Worm (Caenorhabditis elegans): Measurements from ENCODE around the gene Y73F8A.20.

Gene Y73F8A.20

ce11 chrIV:15378160-15378559 lies at the start of gene Y73F8A.20:
TSS of gene Y73F8A.20 (plus strand) at chrIV:15378460.
- TF ChIP-seq ztf-29 (GFP tag; IDR thresholded peaks at IDR 0.05) (no peak), med-1 (GFP tag; optimal IDR thresholded peaks at IDR 0.05; ENCODE audit: insufficient read depth) (no peak), T22C8.4 (GFP tag; IDR thresholded peaks at IDR 0.05) (no peak), tab-1 (GFP tag; IDR thresholded peaks at IDR 0.05) (no peak), cog-1 (tag; optimal IDR thresholded peaks at IDR 0.05) (no peak), klf-2 (GFP tag; conservative IDR thresholded peaks at IDR 0.05) (no peak), ztf-23 (GFP tag; IDR thresholded peaks at IDR 0.05) (no peak), flt-1 (GFP tag; IDR thresholded peaks at IDR 0.05) (no peak), ref-1 (GFP tag; conservative IDR thresholded peaks at IDR 0.05) (no peak)

DNA sequence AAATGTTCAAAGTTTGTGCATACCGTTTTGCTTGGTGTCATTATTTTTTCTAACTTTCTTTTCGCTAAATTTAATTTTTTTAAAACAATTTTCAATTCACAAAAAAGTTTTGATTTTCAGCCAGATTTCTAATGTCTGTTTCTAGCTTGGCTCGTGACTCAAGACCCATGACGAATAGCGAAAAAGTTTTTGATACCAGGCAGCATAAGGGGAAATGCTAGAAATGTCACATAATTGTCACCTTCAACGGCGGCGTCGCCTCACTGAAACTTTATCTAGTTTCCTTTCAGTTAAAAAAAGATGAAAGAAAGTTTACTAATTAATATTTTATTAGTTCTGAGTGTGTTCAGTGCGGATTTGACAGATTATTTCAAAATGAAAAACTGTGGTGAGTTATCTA lies 41.5 kb upstream of the Y73F8A.20 start, which contains the start of gene irld-59:
irld-59 (plus strand) TSS at position 301 of the 400 bp plus-strand sequence.
- TF ChIP-seq klf-2 (GFP tag; conservative IDR thresholded peaks at IDR 0.05) (no peak), flt-1 (GFP tag; IDR thresholded peaks at IDR 0.05) (no peak), med-1 (GFP tag; optimal IDR thresholded peaks at IDR 0.05; ENCODE audit: insufficient read depth) (no peak), ztf-29 (GFP tag; IDR thresholded peaks at IDR 0.05) (no peak), cog-1 (tag; optimal IDR thresholded peaks at IDR 0.05) (no peak), tab-1 (GFP tag; IDR thresholded peaks at IDR 0.05) (no peak), T22C8.4 (GFP tag; IDR thresholded peaks at IDR 0.05) (no peak), ref-1 (GFP tag; conservative IDR thresholded peaks at IDR 0.05) (no peak), ztf-23 (GFP tag; IDR thresholded peaks at IDR 0.05) (no peak)

DNA sequence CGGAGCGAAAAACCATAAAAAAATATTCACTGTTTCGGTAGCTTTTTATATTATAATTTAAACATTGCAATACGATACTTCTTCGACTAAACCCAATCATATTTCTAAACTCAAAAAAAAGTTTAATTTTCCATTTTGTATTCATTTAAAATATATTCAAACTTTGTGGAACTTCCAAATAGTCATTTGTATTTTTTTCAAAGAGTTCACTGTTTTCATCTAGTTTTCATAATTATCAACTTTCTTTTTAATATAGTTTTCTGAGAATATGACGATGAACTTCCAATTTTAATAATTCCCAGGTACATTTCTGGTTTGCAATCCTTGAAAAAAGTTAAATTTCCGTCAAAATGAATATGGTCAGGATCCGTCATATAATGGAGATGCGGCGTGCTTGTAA lies 17.0 kb upstream of the Y73F8A.20 start, which contains the start of gene cpna-4:
cpna-4 (plus strand) TSS at position 301 of the 400 bp plus-strand sequence.
- TF ChIP-seq ztf-29 (GFP tag; IDR thresholded peaks at IDR 0.05) (no peak), klf-2 (GFP tag; conservative IDR thresholded peaks at IDR 0.05) (no peak), med-1 (GFP tag; optimal IDR thresholded peaks at IDR 0.05; ENCODE audit: insufficient read depth) (no peak), cog-1 (tag; optimal IDR thresholded peaks at IDR 0.05) (no peak), ztf-23 (GFP tag; IDR thresholded peaks at IDR 0.05) (no peak), tab-1 (GFP tag; IDR thresholded peaks at IDR 0.05) (no peak), T22C8.4 (GFP tag; IDR thresholded peaks at IDR 0.05) (no peak), flt-1 (GFP tag; IDR thresholded peaks at IDR 0.05) (no peak), ref-1 (GFP tag; conservative IDR thresholded peaks at IDR 0.05) (no peak)

DNA sequence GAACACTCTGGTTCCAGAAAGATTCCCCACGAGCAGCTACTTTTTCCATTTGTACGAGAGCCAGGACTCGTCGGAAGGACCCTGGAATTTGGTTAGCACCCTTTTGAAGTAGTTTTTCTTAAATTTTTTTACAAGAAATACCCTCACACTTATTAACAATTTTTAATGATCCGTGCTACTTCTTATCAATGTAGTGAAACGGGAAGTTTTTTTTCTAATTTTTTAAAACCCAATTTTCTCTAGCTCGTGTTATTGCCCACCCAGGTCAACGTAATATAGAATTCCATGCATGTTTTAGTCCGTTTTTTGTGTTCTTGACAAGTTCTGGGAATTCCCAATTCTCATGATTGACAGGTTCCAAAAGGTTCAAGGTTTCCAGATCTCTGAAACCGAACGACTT lies 16.4 kb upstream of the Y73F8A.20 start:
- no peak for TF ChIP-seq tab-1 (GFP tag; IDR thresholded peaks at IDR 0.05)

DNA sequence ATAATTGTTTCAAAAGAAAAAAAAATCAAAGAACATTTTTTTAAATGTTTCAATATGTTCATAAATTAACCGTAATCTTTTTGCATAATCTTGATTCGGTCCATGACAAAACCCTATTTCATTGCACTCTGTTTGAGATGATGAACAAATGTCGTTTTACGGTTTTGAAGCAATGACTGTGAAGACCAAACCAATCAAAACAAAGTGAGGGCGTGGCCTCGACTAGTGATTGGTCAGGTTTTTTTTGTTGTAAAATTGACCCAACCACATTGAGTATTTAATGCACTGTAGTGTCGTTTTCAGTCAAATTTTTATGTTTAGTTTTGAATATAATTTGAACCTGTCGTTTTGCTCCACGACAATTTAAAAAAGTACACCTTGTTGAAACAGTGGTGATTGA lies 787 bp upstream of the Y73F8A.20 start:
- TF ChIP-seq med-1 (GFP tag; optimal IDR thresholded peaks at IDR 0.05; ENCODE audit: insufficient read depth) (no peak), ztf-23 (GFP tag; IDR thresholded peaks at IDR 0.05) (no peak), flt-1 (GFP tag; IDR thresholded peaks at IDR 0.05) (no peak), T22C8.4 (GFP tag; IDR thresholded peaks at IDR 0.05) (no peak), klf-2 (GFP tag; conservative IDR thresholded peaks at IDR 0.05) (no peak)

- no peak for TF ChIP-seq cog-1 (tag; optimal IDR thresholded peaks at IDR 0.05)
- no peak for TF ChIP-seq med-1 (GFP tag; optimal IDR thresholded peaks at IDR 0.05; ENCODE audit: insufficient read depth)
- no peak for TF ChIP-seq ztf-23 (GFP tag; IDR thresholded peaks at IDR 0.05)
- TF ChIP-seq klf-2 (GFP tag; conservative IDR thresholded peaks at IDR 0.05): no peak
- TF ChIP-seq tab-1 (GFP tag; IDR thresholded peaks at IDR 0.05): no peak
- TF ChIP-seq ztf-29 (GFP tag; IDR thresholded peaks at IDR 0.05): no peak
- no peak for TF ChIP-seq flt-1 (GFP tag; IDR thresholded peaks at IDR 0.05)
- TF ChIP-seq ref-1 (GFP tag; conservative IDR thresholded peaks at IDR 0.05): no peak
- no peak for TF ChIP-seq T22C8.4 (GFP tag; IDR thresholded peaks at IDR 0.05)
Observed at ce11 chrIV:15381826-15382225, 3.6 kb downstream of the Y73F8A.20 start.

- TF ChIP-seq flt-1 (GFP tag; IDR thresholded peaks at IDR 0.05) (no peak), ref-1 (GFP tag; conservative IDR thresholded peaks at IDR 0.05) (no peak), klf-2 (GFP tag; conservative IDR thresholded peaks at IDR 0.05) (no peak), cog-1 (tag; optimal IDR thresholded peaks at IDR 0.05) (no peak), ztf-29 (GFP tag; IDR thresholded peaks at IDR 0.05) (no peak), T22C8.4 (GFP tag; IDR thresholded peaks at IDR 0.05) (no peak), ztf-23 (GFP tag; IDR thresholded peaks at IDR 0.05) (no peak), tab-1 (GFP tag; IDR thresholded peaks at IDR 0.05) (no peak), med-1 (GFP tag; optimal IDR thresholded peaks at IDR 0.05; ENCODE audit: insufficient read depth) (no peak)
Observed at ce11 chrIV:15382539-15382938, 4.3 kb downstream of the Y73F8A.20 start.

ce11 chrIV:15385181-15385580 lies 6.9 kb downstream of the Y73F8A.20 start:
- TF ChIP-seq T22C8.4 (GFP tag; IDR thresholded peaks at IDR 0.05): no peak
- no peak for TF ChIP-seq ztf-29 (GFP tag; IDR thresholded peaks at IDR 0.05)
- no peak for TF ChIP-seq tab-1 (GFP tag; IDR thresholded peaks at IDR 0.05)
- TF ChIP-seq flt-1 (GFP tag; IDR thresholded peaks at IDR 0.05): no peak
- no peak for TF ChIP-seq med-1 (GFP tag; optimal IDR thresholded peaks at IDR 0.05; ENCODE audit: insufficient read depth)
- no peak for TF ChIP-seq cog-1 (tag; optimal IDR thresholded peaks at IDR 0.05)
- TF ChIP-seq klf-2 (GFP tag; conservative IDR thresholded peaks at IDR 0.05): no peak
- TF ChIP-seq ztf-23 (GFP tag; IDR thresholded peaks at IDR 0.05): no peak

ce11 chrIV:15390927-15391326 lies 12.7 kb downstream of the Y73F8A.20 start, which contains the start of gene Y73F8A.1159:
TSS of gene Y73F8A.1159 (minus strand) at chrIV:15391027.
- TF ChIP-seq med-1 (GFP tag; optimal IDR thresholded peaks at IDR 0.05; ENCODE audit: insufficient read depth) (no peak), cog-1 (tag; optimal IDR thresholded peaks at IDR 0.05) (no peak), ztf-29 (GFP tag; IDR thresholded peaks at IDR 0.05) (no peak), klf-2 (GFP tag; conservative IDR thresholded peaks at IDR 0.05) (no peak), tab-1 (GFP tag; IDR thresholded peaks at IDR 0.05) (no peak), ref-1 (GFP tag; conservative IDR thresholded peaks at IDR 0.05) (no peak), flt-1 (GFP tag; IDR thresholded peaks at IDR 0.05) (no peak), T22C8.4 (GFP tag; IDR thresholded peaks at IDR 0.05) (no peak), ztf-23 (GFP tag; IDR thresholded peaks at IDR 0.05) (no peak)

DNA sequence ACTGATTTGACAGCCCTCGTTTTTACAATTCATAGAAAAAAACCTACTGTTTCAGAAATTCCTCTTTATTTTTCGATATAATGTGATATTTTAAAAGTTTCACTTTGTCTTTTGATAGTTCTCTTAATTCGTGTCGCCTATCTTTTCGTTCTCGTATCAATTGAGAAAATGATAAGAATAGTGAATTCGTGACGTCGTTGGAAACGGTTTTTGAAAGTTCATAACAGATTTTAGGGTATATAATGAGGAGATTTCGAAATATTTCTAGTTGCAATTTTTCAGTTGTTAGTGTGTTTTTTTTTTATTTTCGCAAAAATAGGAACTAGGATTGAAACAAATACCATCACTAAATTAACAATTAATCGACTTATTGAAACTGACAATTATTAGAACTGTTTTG lies 13.3 kb downstream of the Y73F8A.20 start:
- TF ChIP-seq ztf-23 (GFP tag; IDR thresholded peaks at IDR 0.05) (no peak), flt-1 (GFP tag; IDR thresholded peaks at IDR 0.05) (no peak), ref-1 (GFP tag; conservative IDR thresholded peaks at IDR 0.05) (no peak), T22C8.4 (GFP tag; IDR thresholded peaks at IDR 0.05) (no peak), klf-2 (GFP tag; conservative IDR thresholded peaks at IDR 0.05) (no peak), ztf-29 (GFP tag; IDR thresholded peaks at IDR 0.05) (no peak), cog-1 (tag; optimal IDR thresholded peaks at IDR 0.05) (no peak), tab-1 (GFP tag; IDR thresholded peaks at IDR 0.05) (no peak), med-1 (GFP tag; optimal IDR thresholded peaks at IDR 0.05; ENCODE audit: insufficient read depth) (no peak)

Measured in whole organism, midembryonic.